Fruit fly (Drosophila melanogaster): ENCODE data around the gene CG18641.
A peak's percentile ranks its signal among the peaks of the same experiment; 100 is the strongest.

CG18641 gene

DNA sequence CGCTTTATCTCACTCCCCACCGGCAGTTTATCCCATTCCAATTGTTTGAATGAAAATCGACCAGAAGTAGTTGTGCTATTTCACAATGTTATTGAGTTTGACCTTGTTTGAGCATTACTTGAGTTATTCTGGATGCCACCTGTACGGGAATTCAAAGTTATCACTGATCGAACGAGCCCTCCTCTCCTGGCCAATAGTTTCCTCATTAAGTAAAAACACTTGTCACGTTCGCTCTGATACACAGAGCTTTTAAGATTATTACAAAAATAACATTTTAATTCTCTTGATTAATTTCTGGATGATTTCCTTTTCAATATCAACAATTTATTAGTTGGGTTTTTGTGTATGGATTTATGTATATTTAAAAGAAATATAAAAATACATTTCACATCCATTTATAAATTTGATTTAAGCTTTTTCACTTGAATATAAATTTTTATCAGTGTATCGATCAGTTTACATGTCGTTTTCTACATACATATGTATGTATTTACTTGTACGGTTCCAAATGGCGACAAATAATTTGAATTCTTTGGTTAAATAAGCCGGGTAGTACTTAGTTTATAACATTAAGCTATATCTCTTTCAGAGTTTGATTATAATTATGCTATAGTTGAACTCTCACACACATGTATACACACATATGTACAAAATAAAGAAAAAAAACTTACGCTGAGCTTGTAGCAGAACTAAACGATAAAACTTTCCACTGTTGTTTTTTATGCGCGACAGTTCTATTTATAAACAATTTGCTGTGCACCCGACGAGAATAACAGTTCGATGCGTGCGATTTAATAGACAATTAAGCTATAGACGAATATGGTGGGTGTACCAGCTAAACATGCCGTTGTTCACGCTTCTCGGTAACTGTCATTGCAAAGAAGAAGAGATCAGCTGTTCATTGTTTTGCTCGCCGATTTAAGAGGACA is 41.0 kb downstream of the CG18641 start, which contains the start of the genes CG3609 and CG15390:
TSS of gene CG3609 (minus strand) at position 810 of the 929 bp plus-strand sequence.
TSS of gene CG15390 (plus strand) at position 896 of the 929 bp plus-strand sequence.
- TF ChIP-seq GATAd (GFP tag; optimal IDR thresholded peaks at IDR 0.05), result peak; percentile 40
- no peak for TF ChIP-seq Dfd (GFP tag; optimal IDR thresholded peaks at IDR 0.05)
- TF ChIP-seq dl (GFP tag; optimal IDR thresholded peaks at IDR 0.05; ENCODE audit: insufficient read depth in 1 of 2, partially characterized antibody in 2 of 2), result no peak
- TF ChIP-seq br (GFP tag; optimal IDR thresholded peaks at IDR 0.05), result peak; percentile 93
- peak; percentile 89 for TF ChIP-seq ey (GFP tag; optimal IDR thresholded peaks at IDR 0.05)
- peak; percentile 98 for TF ChIP-seq Hr83 (GFP tag; optimal IDR thresholded peaks at IDR 0.05; ENCODE audit: poor library complexity, severe bottlenecking)
- TF ChIP-seq usp (GFP tag; optimal IDR thresholded peaks at IDR 0.05), result no peak
- TF ChIP-seq OdsH (GFP tag; optimal IDR thresholded peaks at IDR 0.05), result peak; percentile 86
- peak; percentile 80 for TF ChIP-seq sage (GFP tag; optimal IDR thresholded peaks at IDR 0.05)
- no peak for TF ChIP-seq tai (GFP tag; optimal IDR thresholded peaks at IDR 0.05)
- TF ChIP-seq HLH106 (tag; optimal IDR thresholded peaks at IDR 0.05), result peak; percentile 76
- peak; percentile 59 for TF ChIP-seq brk (GFP tag; optimal IDR thresholded peaks at IDR 0.05)
- peak; percentile 51 for TF ChIP-seq CG32264 (GFP tag; optimal IDR thresholded peaks at IDR 0.05)
- TF ChIP-seq CG9705 (GFP tag; optimal IDR thresholded peaks at IDR 0.05), result peak; percentile 49
- TF ChIP-seq woc (GFP tag; optimal IDR thresholded peaks at IDR 0.05), result peak; percentile 95
- no peak for TF ChIP-seq lola (GFP tag; optimal IDR thresholded peaks at IDR 0.05)
- peak; percentile 62 for TF ChIP-seq Mio (GFP tag; optimal IDR thresholded peaks at IDR 0.05)
- TF ChIP-seq pan (optimal IDR thresholded peaks at IDR 0.05), result no peak
- peak; percentile 94 for TF ChIP-seq Hnf4 (GFP tag; optimal IDR thresholded peaks at IDR 0.05)
- TF ChIP-seq dsf (GFP tag; optimal IDR thresholded peaks at IDR 0.05; ENCODE audit: borderline replicate concordance), result peak; percentile 66
- no peak for TF ChIP-seq N (GFP tag; optimal IDR thresholded peaks at IDR 0.05)
- peak; percentile 77 for TF ChIP-seq jim (GFP tag; optimal IDR thresholded peaks at IDR 0.05)
- TF ChIP-seq CrebA (GFP tag; optimal IDR thresholded peaks at IDR 0.05; ENCODE audit: borderline replicate concordance), result no peak
- peak; percentile 84 for TF ChIP-seq fru (GFP tag; optimal IDR thresholded peaks at IDR 0.05)
- peak; percentile 90 for TF ChIP-seq rgr (GFP tag; optimal IDR thresholded peaks at IDR 0.05)
- peak; percentile 34 for TF ChIP-seq dmrt93B (GFP tag; optimal IDR thresholded peaks at IDR 0.05)
- peak; percentile 37 for TF ChIP-seq Rel (GFP tag; optimal IDR thresholded peaks at IDR 0.05)
- TF ChIP-seq Rel (tag; optimal IDR thresholded peaks at IDR 0.05), result peak; percentile 61
- TF ChIP-seq Hr78 (GFP tag; optimal IDR thresholded peaks at IDR 0.05), result no peak
- no peak for TF ChIP-seq Dif (GFP tag; optimal IDR thresholded peaks at IDR 0.05; ENCODE audit: partially characterized antibody)
- peak; percentile 14 for TF ChIP-seq Myc (optimal IDR thresholded peaks at IDR 0.05)
- TF ChIP-seq Jra (GFP tag; optimal IDR thresholded peaks at IDR 0.05), result peak; percentile 88
- peak; percentile 83 for TF ChIP-seq sv (GFP tag; optimal IDR thresholded peaks at IDR 0.05)
- TF ChIP-seq Abd-B (GFP tag; optimal IDR thresholded peaks at IDR 0.05), result no peak
- peak; percentile 78 for TF ChIP-seq Sp1 (GFP tag; optimal IDR thresholded peaks at IDR 0.05)
- TF ChIP-seq Vsx2 (GFP tag; optimal IDR thresholded peaks at IDR 0.05; ENCODE audit: partially characterized antibody), result no peak
- TF ChIP-seq h (GFP tag; optimal IDR thresholded peaks at IDR 0.05), result peak; percentile 91
- TF ChIP-seq foxo (GFP tag; optimal IDR thresholded peaks at IDR 0.05), result peak; percentile 42 to 95
- peak; percentile 71 for TF ChIP-seq psq (GFP tag; optimal IDR thresholded peaks at IDR 0.05)

DNA sequence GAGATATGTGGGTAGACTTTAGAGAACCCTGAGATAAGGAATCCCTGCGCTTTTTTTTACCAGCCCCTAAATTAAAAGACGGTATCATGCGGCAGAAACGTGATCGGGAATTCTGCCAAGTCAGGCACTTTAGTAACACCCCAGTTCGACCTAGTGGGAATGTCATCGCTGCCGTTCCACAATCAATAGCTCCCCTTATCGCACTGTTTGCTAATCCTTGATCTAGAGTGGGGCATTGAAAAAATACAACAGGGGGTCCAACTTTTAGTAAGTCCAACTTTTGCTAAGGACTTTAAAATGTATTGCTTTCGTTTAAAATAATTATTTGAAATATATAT is 43.0 kb downstream of the CG18641 start:
- TF ChIP-seq woc (GFP tag; optimal IDR thresholded peaks at IDR 0.05) (no peak), psq (GFP tag; optimal IDR thresholded peaks at IDR 0.05) (no peak)

Data from whole organism, wandering third instar larva.